Worm (Caenorhabditis elegans): ENCODE measurements around the gene dsb-1.

Gene dsb-1

DNA sequence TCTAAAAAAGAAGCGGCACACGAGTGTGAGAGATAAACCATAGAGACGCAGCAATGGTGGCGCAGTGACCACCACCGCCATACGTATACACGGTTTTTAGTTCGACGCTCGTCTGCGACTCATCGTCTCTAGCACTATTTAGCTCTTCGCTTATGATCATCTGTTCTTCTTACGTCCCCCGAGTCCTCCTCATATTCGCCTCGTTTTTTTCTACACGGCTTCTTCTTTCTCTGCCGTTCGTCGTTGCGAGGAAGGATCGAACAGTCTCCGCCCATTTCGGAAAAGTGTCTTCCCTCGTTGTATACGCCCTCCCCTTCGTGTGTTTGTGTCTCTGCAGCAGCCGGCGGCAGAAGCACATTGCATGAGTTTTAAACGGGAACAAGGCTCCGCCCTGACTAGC, 43.8 kb upstream of the dsb-1 start:
- peak; percentile 71; the same call in 1 of the 2 replicates for TF ChIP-seq zfh-2 (GFP tag; conservative IDR thresholded peaks at IDR 0.05)
- TF ChIP-seq fkh-3 (tag; optimal IDR thresholded peaks at IDR 0.05), result no peak
- no peak for TF ChIP-seq nfya-1 (tag; optimal IDR thresholded peaks at IDR 0.05; ENCODE audit: borderline replicate concordance, insufficient read depth)
- 0 out of 2 replicates have a peak, but pooled peaks have one; percentile 31 for TF ChIP-seq mcd-1 (GFP tag; IDR thresholded peaks at IDR 0.05)
- TF ChIP-seq lin-26 (GFP tag; IDR thresholded peaks at IDR 0.05), result no peak
- peak; percentile 53 for TF ChIP-seq hmg-1.2 (GFP tag; IDR thresholded peaks at IDR 0.05)
- peak; percentile 67 for TF ChIP-seq K12H6.12 (tag; optimal IDR thresholded peaks at IDR 0.05)
- peak; percentile 48; the same call in 1 of the 2 replicates for TF ChIP-seq dox-1 (GFP tag; IDR thresholded peaks at IDR 0.05)
- 0 out of 2 replicates have a peak, but pooled peaks have one; percentile 22 for TF ChIP-seq cebp-1 (GFP tag; IDR thresholded peaks at IDR 0.05)
- TF ChIP-seq cebp-1 (tag; optimal IDR thresholded peaks at IDR 0.05), result no peak
- TF ChIP-seq snpc-4 (GFP tag; optimal IDR thresholded peaks at IDR 0.05), result no peak
- peak in 1 of 4 experiments; percentile 15 for TF ChIP-seq snpc-4 (tag; optimal IDR thresholded peaks at IDR 0.05)

DNA sequence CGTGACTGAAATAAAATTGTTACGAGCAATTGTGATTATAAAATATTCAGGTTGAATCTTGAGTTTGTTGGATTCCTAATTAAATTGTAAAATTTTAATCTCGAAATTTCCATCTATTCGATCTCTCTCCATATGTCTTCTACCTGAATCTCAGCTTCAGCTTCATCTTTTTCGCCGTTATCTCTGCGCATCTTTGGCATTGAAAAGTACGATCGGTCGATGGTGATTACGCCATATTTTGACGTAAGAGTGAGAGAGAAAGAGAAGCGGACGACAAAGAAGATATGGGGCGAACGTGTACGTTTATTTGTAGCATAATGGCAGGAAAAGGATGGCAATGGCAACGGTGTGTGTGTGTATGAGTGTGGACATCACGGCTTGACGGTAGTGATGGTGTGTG, 42.2 kb upstream of the dsb-1 start:
- TF ChIP-seq dpff-1 (tag; optimal IDR thresholded peaks at IDR 0.05) (no peak), cebp-1 (GFP tag; IDR thresholded peaks at IDR 0.05) (no peak), cebp-1 (tag; optimal IDR thresholded peaks at IDR 0.05) (no peak), nhr-120 (GFP tag; IDR thresholded peaks at IDR 0.05) (no peak), ceh-100 (GFP tag; IDR thresholded peaks at IDR 0.05) (no peak), him-1 (tag; optimal IDR thresholded peaks at IDR 0.05) (no peak), mel-28 (tag; optimal IDR thresholded peaks at IDR 0.05; ENCODE audit: borderline replicate concordance) (no peak), T07F8.4 (tag; optimal IDR thresholded peaks at IDR 0.05) (no peak), efl-1 (GFP tag; optimal IDR thresholded peaks at IDR 0.05) (no peak), egl-18 (GFP tag; IDR thresholded peaks at IDR 0.05) (no peak), let-607 (tag; optimal IDR thresholded peaks at IDR 0.05) (no peak), ztf-26 (tag; optimal IDR thresholded peaks at IDR 0.05) (no peak), tbp1 (GFP tag; optimal IDR thresholded peaks at IDR 0.05) (no peak), K12H6.12 (tag; optimal IDR thresholded peaks at IDR 0.05) (no peak), egl-44 (GFP tag; IDR thresholded peaks at IDR 0.05) (no peak), gei-17 (GFP tag; optimal IDR thresholded peaks at IDR 0.05) (no peak), ztf-3 (GFP tag; optimal IDR thresholded peaks at IDR 0.05) (no peak), madf-10 (tag; optimal IDR thresholded peaks at IDR 0.05) (no peak), somi-1 (GFP tag; optimal IDR thresholded peaks at IDR 0.05) (no peak), B0035.1 (tag; optimal IDR thresholded peaks at IDR 0.05) (no peak), C17E4.6 (GFP tag; IDR thresholded peaks at IDR 0.05) (no peak)

ce11 chrIV:12371340-12371739, 37.4 kb upstream of the dsb-1 start:
- TF ChIP-seq madf-6 (GFP tag; IDR thresholded peaks at IDR 0.05), result peak; percentile 47
- TF ChIP-seq ZK185.1 (tag; optimal IDR thresholded peaks at IDR 0.05; ENCODE audit: poor library complexity, severe bottlenecking), result no peak
- TF ChIP-seq B0336.3 (GFP tag; IDR thresholded peaks at IDR 0.05), result peak; percentile 49; the same call in 1 of the 2 replicates
- peak; percentile 86; the same call in 1 of the 2 replicates for TF ChIP-seq cebp-2 (GFP tag; IDR thresholded peaks at IDR 0.05)
- peak; percentile 80; the same call in 1 of the 2 replicates for TF ChIP-seq madf-3 (GFP tag; IDR thresholded peaks at IDR 0.05)
- TF ChIP-seq tbp1 (GFP tag; optimal IDR thresholded peaks at IDR 0.05), result no peak
- TF ChIP-seq attf-6 (GFP tag; IDR thresholded peaks at IDR 0.05), result peak; percentile 37; the same call in 1 of the 2 replicates
- no peak for TF ChIP-seq mel-28 (tag; optimal IDR thresholded peaks at IDR 0.05; ENCODE audit: borderline replicate concordance)
- 0 out of 2 replicates have a peak, but pooled peaks have one; percentile 37 for TF ChIP-seq Y79H2A.3 (GFP tag; conservative IDR thresholded peaks at IDR 0.05)
- no peak for TF ChIP-seq ztf-22 (GFP tag; optimal IDR thresholded peaks at IDR 0.05)
- no peak for TF ChIP-seq bed-1 (GFP tag; IDR thresholded peaks at IDR 0.05)
